Worm (Caenorhabditis elegans) whole organism, young adult: ENCODE results near the gene irld-51.

Experiments used
- F37B4.10 ChIP-seq: fragments of 200-800 bp; sonication (Bioruptor generic); IDR thresholded peaks from 2 replicates; pipeline ENCODE4 v1.3.6; 2022; ENCODE audit warnings: missing genetic modification characterization, missing compliant biosample characterization
- attf-6 ChIP-seq: fragments of 200-800 bp; sonication (Bioruptor generic); IDR thresholded peaks from 2 replicates; pipeline ENCODE4 v1.3.6; 2022; ENCODE audit warnings: missing genetic modification reagents, missing genetic modification characterization, missing compliant biosample characterization
- egl-18 ChIP-seq: fragments of 200-800 bp; sonication (Bioruptor generic); IDR thresholded peaks from 2 replicates; pipeline ENCODE4 v1.3.6; 2022; ENCODE audit warnings: missing genetic modification reagents, missing genetic modification characterization, missing compliant biosample characterization
- gei-17 ChIP-seq: fragments of 200-800 bp; sonication (Bioruptor generic); optimal IDR thresholded peaks from 2 replicates; lab custom pipeline; 2018; ENCODE audit warnings: mild to moderate bottlenecking, missing genetic modification characterization, missing compliant biosample characterization
- hsf-1 ChIP-seq: fragments of 200-800 bp; sonication (Bioruptor generic); IDR thresholded peaks from 2 replicates; pipeline ENCODE4 v1.3.6; 2022; ENCODE audit warnings: missing genetic modification reagents, missing genetic modification characterization, missing compliant biosample characterization
- lsl-1 ChIP-seq: fragments of 200-800 bp; sonication (Bioruptor generic); optimal IDR thresholded peaks from 2 replicates; lab custom pipeline; 2018; ENCODE audit warnings: mild to moderate bottlenecking, missing genetic modification characterization, moderate library complexity, missing compliant biosample characterization
- pha-4 ChIP-seq: fragments of 150-350 bp; sonication (generic microtip); optimal IDR thresholded peaks from 2 replicates; lab custom pipeline; 2014; ENCODE audit warnings: missing biosample characterization, missing genetic modification reagents, missing genetic modification characterization
- rpc-1 ChIP-seq, 2 experiments: fragments of 150-350 bp in 1 of 2; sonication (generic microtip) in 1 of 2; optimal IDR thresholded peaks; 2 replicates each; lab custom pipeline; 2014 to 2018; ENCODE audit warnings: missing biosample characterization in 1 of 2, missing genetic modification characterization in 1 of 2, missing genetic modification reagents in 1 of 2, missing genotype in 1 of 2
- snpc-4 ChIP-seq, 5 experiments: fragments of 150-350 bp in 1 of 5; sonication (generic microtip) in 4 of 5; optimal IDR thresholded peaks; 2 replicates each; lab custom pipeline; 2014 to 2018; ENCODE audit warnings: missing genetic modification characterization in 5 of 5, missing biosample characterization in 3 of 5, antibody characterized with exemption in 2 of 5, mild to moderate bottlenecking in 2 of 5, missing compliant biosample characterization in 2 of 5, missing genotype in 2 of 5, moderate library complexity in 2 of 5, missing genetic modification reagents in 1 of 5
- ztf-3 ChIP-seq: fragments of 200-800 bp; sonication (Bioruptor generic); optimal IDR thresholded peaks from 2 replicates; lab custom pipeline; 2018; ENCODE audit warnings: mild to moderate bottlenecking, missing genetic modification characterization, missing compliant biosample characterization

- TF ChIP-seq snpc-4 (GFP tag; optimal IDR thresholded peaks at IDR 0.05; lab: Kevin White, UChicago) (no peak), snpc-4 (tag; optimal IDR thresholded peaks at IDR 0.05; lab: Kevin White, UChicago) (no peak), gei-17 (GFP tag; lab: Kevin White, UChicago) (no peak), ztf-3 (GFP tag; lab: Kevin White, UChicago) (no peak), attf-6 (GFP tag; lab: Robert Waterston, UW) (no peak), pha-4 (no peak), rpc-1 (optimal IDR thresholded peaks at IDR 0.05; lab: Kevin White, UChicago) (no peak), rpc-1 (tag; optimal IDR thresholded peaks at IDR 0.05; lab: Kevin White, UChicago) (no peak), hsf-1 (GFP tag; lab: Robert Waterston, UW) (no peak), lsl-1 (no peak), egl-18 (no peak), F37B4.10 (GFP tag; lab: Robert Waterston, UW) (no peak)
Observed at ce11 chrII:2940747-2941146, 11.8 kb downstream of the irld-51 start, which contains the start of gene irld-66.
